Fruit fly (Drosophila melanogaster) whole organism, wandering third instar larva: Measurements from ENCODE around the gene CG8301.

ENCODE experiments used
- Abd-B ChIP-seq: fragments of >200 bp; optimal IDR thresholded peaks from 2 replicates; lab custom pipeline; 2017; ENCODE audit warnings: missing biosample characterization, missing genetic modification characterization
- CrebA ChIP-seq: fragments of 200-800 bp; sonication (Bioruptor generic); optimal IDR thresholded peaks from 2 replicates; lab custom pipeline; 2016; ENCODE audit warnings: missing biosample characterization, mild to moderate bottlenecking, missing genetic modification characterization, borderline replicate concordance
- Myc ChIP-seq: fragments of >200 bp; optimal IDR thresholded peaks from 2 replicates; lab custom pipeline; 2017
- dsf ChIP-seq: sonication (Bioruptor generic); optimal IDR thresholded peaks from 2 replicates; lab custom pipeline; 2016; ENCODE audit warnings: missing biosample characterization, missing genetic modification characterization, borderline replicate concordance
- jim ChIP-seq: fragments of 175-275, 200-325 bp; sonication (Bioruptor generic); optimal IDR thresholded peaks from 2 replicates; lab custom pipeline; 2016; ENCODE audit warnings: missing biosample characterization, mild to moderate bottlenecking, missing genetic modification characterization
- psq ChIP-seq: fragments of 200-800 bp; sonication (Bioruptor generic); optimal IDR thresholded peaks from 3 replicates; lab custom pipeline; 2017; ENCODE audit warnings: missing biosample characterization, mild to moderate bottlenecking, missing genetic modification characterization, moderate library complexity
- rgr ChIP-seq: fragments of 200-800 bp; sonication (Bioruptor generic); optimal IDR thresholded peaks from 3 replicates; lab custom pipeline; 2016; ENCODE audit warnings: missing biosample characterization, mild to moderate bottlenecking, missing genetic modification characterization
- usp ChIP-seq: fragments of >200 bp; optimal IDR thresholded peaks from 2 replicates; lab custom pipeline; 2017; ENCODE audit warnings: missing biosample characterization, missing genetic modification characterization

- TF ChIP-seq Myc: no peak
- TF ChIP-seq rgr (GFP tag; lab: Kevin White, UChicago): no peak
- no peak for TF ChIP-seq jim (GFP tag; lab: Kevin White, UChicago)
- no peak for TF ChIP-seq dsf (GFP tag; lab: Kevin White, UChicago)
- TF ChIP-seq psq (GFP tag; lab: Kevin White, UChicago): no peak
- no peak for TF ChIP-seq usp (GFP tag; lab: Kevin White, UChicago)
- TF ChIP-seq CrebA (GFP tag; lab: Kevin White, UChicago): no peak
- no peak for TF ChIP-seq Abd-B (GFP tag; lab: Kevin White, UChicago)
These were observed 39.2 kb downstream of the CG8301 start for dm6 chr3R:9620278-9620677.
